Fruit fly (Drosophila melanogaster): ENCODE data around the gene CG14441.

Gene CG14441

DNA sequence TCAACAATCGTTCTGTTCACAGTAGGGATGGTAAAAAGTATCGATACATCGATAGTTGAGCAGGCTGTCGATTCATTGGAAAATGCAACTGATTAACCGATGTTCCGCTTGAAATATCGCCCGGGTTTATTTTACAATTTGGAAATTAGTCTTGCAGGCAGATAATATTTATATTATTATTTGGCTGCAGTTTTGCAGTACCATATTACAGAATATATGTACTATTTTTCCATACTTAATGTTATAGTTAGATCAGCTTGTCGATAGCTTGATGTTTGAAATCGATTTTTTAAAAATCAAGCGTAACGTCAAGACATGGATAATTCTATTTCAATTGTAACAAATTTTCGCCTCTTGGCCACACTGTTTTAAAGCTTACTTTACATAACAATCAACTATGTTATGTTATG, 4.3 kb upstream of the CG14441 start, which contains the start of gene CG14442 (continued):
- no peak for TF ChIP-seq Camta (GFP tag; optimal IDR thresholded peaks at IDR 0.05)
- TF ChIP-seq CG3065 (GFP tag; optimal IDR thresholded peaks at IDR 0.05), result no peak
- TF ChIP-seq trem (tag; optimal IDR thresholded peaks at IDR 0.05), result peak; percentile 48
- TF ChIP-seq CG8359 (GFP tag; optimal IDR thresholded peaks at IDR 0.05; ENCODE audit: borderline replicate concordance), result no peak
- TF ChIP-seq CG3847 (GFP tag; IDR thresholded peaks at IDR 0.05), result peak; percentile 45; the same call in 1 of the 2 replicates
- TF ChIP-seq CG11093 (GFP tag; IDR thresholded peaks at IDR 0.05), result no peak
- TF ChIP-seq dpn (GFP tag; optimal IDR thresholded peaks at IDR 0.05), result peak; percentile 33 to 50
- TF ChIP-seq Gug (GFP tag; IDR thresholded peaks at IDR 0.05), result peak; percentile 34; the same call in 1 of the 4 replicates
- TF ChIP-seq B-H1 (GFP tag; IDR thresholded peaks at IDR 0.05), result no peak; the same call in 2 of the 3 replicates
- TF ChIP-seq CG8290 (GFP tag; optimal IDR thresholded peaks at IDR 0.05), result peak; percentile 77
- TF ChIP-seq CG8290 (tag; optimal IDR thresholded peaks at IDR 0.05), result peak; percentile 52 to 58
- TF ChIP-seq CG2120 (GFP tag; optimal IDR thresholded peaks at IDR 0.05), result peak; percentile 60
- peak; percentile 50 for TF ChIP-seq CG17829 (tag; optimal IDR thresholded peaks at IDR 0.05)
- no peak for TF ChIP-seq Antp (GFP tag; optimal IDR thresholded peaks at IDR 0.05)
- peak; percentile 23 for TF ChIP-seq unpg (GFP tag; optimal IDR thresholded peaks at IDR 0.05)
- TF ChIP-seq caup (GFP tag; optimal IDR thresholded peaks at IDR 0.05; ENCODE audit: severe bottlenecking), result peak; percentile 38
- no peak for TF ChIP-seq CG34422 (GFP tag; IDR thresholded peaks at IDR 0.05)
- TF ChIP-seq ci (GFP tag; IDR thresholded peaks at IDR 0.05), result no peak
- no peak for TF ChIP-seq CG4404 (GFP tag; IDR thresholded peaks at IDR 0.05)
- TF ChIP-seq tll (GFP tag; optimal IDR thresholded peaks at IDR 0.05), result no peak
- 0 out of 2 replicates have a peak, but pooled peaks have one; percentile 20 for TF ChIP-seq vvl (GFP tag; IDR thresholded peaks at IDR 0.05)
- no peak for TF ChIP-seq kni (GFP tag; optimal IDR thresholded peaks at IDR 0.05)
- TF ChIP-seq gfzf (GFP tag; optimal IDR thresholded peaks at IDR 0.05), result peak; percentile 58
- TF ChIP-seq mld (GFP tag; IDR thresholded peaks at IDR 0.05; ENCODE audit: partially characterized antibody), result peak; percentile 82; the same call in 2 of the 3 replicates
- peak; percentile 33 for TF ChIP-seq CG4617 (GFP tag; optimal IDR thresholded peaks at IDR 0.05; ENCODE audit: borderline replicate concordance)
- no peak for TF ChIP-seq twi (tag; optimal IDR thresholded peaks at IDR 0.05)
- peak; percentile 90 for TF ChIP-seq CG34224 (GFP tag; IDR thresholded peaks at IDR 0.05; ENCODE audit: partially characterized antibody)
- peak; percentile 93 for TF ChIP-seq CG16813 (GFP tag; IDR thresholded peaks at IDR 0.05; ENCODE audit: partially characterized antibody)
- TF ChIP-seq CG42726 (GFP tag; IDR thresholded peaks at IDR 0.05; ENCODE audit: partially characterized antibody), result peak; percentile 86
- TF ChIP-seq Bgb (GFP tag; IDR thresholded peaks at IDR 0.05; ENCODE audit: partially characterized antibody), result peak; percentile 93
- TF ChIP-seq CG16863 (GFP tag; optimal IDR thresholded peaks at IDR 0.05), result peak; percentile 18
- no peak for TF ChIP-seq Sin3A (optimal IDR thresholded peaks at IDR 0.05)
- TF ChIP-seq dimm (GFP tag; IDR thresholded peaks at IDR 0.05), result no peak
- TF ChIP-seq ato (GFP tag; IDR thresholded peaks at IDR 0.05; ENCODE audit: partially characterized antibody), result peak; percentile 91
- no peak for TF ChIP-seq CG7271 (tag; optimal IDR thresholded peaks at IDR 0.05)
- no peak for TF ChIP-seq mirr (GFP tag; optimal IDR thresholded peaks at IDR 0.05)
- TF ChIP-seq tna (GFP tag; IDR thresholded peaks at IDR 0.05; ENCODE audit: partially characterized antibody), result peak; percentile 84
- no peak for TF ChIP-seq CG10462 (GFP tag; optimal IDR thresholded peaks at IDR 0.05)
- TF ChIP-seq Hr51 (GFP tag; optimal IDR thresholded peaks at IDR 0.05), result peak; percentile 21 to 29
- peak; percentile 22 for TF ChIP-seq Side (GFP tag; optimal IDR thresholded peaks at IDR 0.05)
- peak; percentile 90 for TF ChIP-seq inv (GFP tag; IDR thresholded peaks at IDR 0.05; ENCODE audit: partially characterized antibody)
- TF ChIP-seq gcm (GFP tag; optimal IDR thresholded peaks at IDR 0.05), result no peak
- no peak for TF ChIP-seq Abd-B (GFP tag; optimal IDR thresholded peaks at IDR 0.05)
- TF ChIP-seq CG32532 (GFP tag; IDR thresholded peaks at IDR 0.05), result no peak
- peak; percentile 56 for TF ChIP-seq CoRest (tag; optimal IDR thresholded peaks at IDR 0.05)
- TF ChIP-seq CG11085 (GFP tag; IDR thresholded peaks at IDR 0.05), result no peak
- TF ChIP-seq CG14860 (GFP tag; IDR thresholded peaks at IDR 0.05; ENCODE audit: partially characterized antibody), result peak; percentile 92
- TF ChIP-seq salm (tag; optimal IDR thresholded peaks at IDR 0.05), result peak; percentile 21
- peak; percentile 72 for TF ChIP-seq CG9932 (GFP tag; IDR thresholded peaks at IDR 0.05)
- no peak for TF ChIP-seq gem (tag; optimal IDR thresholded peaks at IDR 0.05)

Data from whole organism, embryonic.